Worm (Caenorhabditis elegans) whole organism, young adult: ENCODE data around the gene scc-1.

Experiments
- B0336.3 ChIP-seq: fragments of 200-800 bp; sonication (Bioruptor generic); IDR thresholded peaks from 2 replicates; pipeline ENCODE4 v1.3.6; 2022; ENCODE audit warnings: missing genetic modification characterization, missing compliant biosample characterization
- C17E4.6 ChIP-seq: fragments of 200-800 bp; sonication (Bioruptor generic); IDR thresholded peaks from 2 replicates; pipeline ENCODE4 v1.3.6; 2022; ENCODE audit warnings: missing genetic modification reagents, missing genetic modification characterization, missing compliant biosample characterization
- D2030.7 ChIP-seq: fragments of 200-800 bp; sonication (Bioruptor generic); IDR thresholded peaks from 2 replicates; pipeline ENCODE4 v1.3.6; 2022; ENCODE audit warnings: missing genetic modification reagents, missing genetic modification characterization, missing compliant biosample characterization
- F10E7.11 ChIP-seq: sonication (generic microtip); optimal IDR thresholded peaks from 2 replicates; lab custom pipeline; 2017; ENCODE audit warnings: mild to moderate bottlenecking, missing genetic modification characterization, moderate library complexity, missing compliant biosample characterization
- F57C9.4 ChIP-seq: sonication (generic microtip); optimal IDR thresholded peaks from 2 replicates; lab custom pipeline; 2017; ENCODE audit warnings: mild to moderate bottlenecking, missing genetic modification characterization, missing compliant biosample characterization
- T07F8.4 ChIP-seq: sonication (generic microtip); optimal IDR thresholded peaks from 2 replicates; lab custom pipeline; 2016; ENCODE audit warnings: mild to moderate bottlenecking, missing genetic modification characterization, moderate library complexity, missing compliant biosample characterization
- T26A5.8 ChIP-seq: sonication (generic microtip); optimal IDR thresholded peaks from 2 replicates; lab custom pipeline; 2016; ENCODE audit warnings: missing genetic modification characterization, missing compliant biosample characterization
- Y67H2A.10 ChIP-seq: fragments of 200-800 bp; sonication (Bioruptor generic); conservative IDR thresholded peaks from 2 replicates; pipeline ENCODE4 v1.3.6; 2022; ENCODE audit warnings: missing genetic modification reagents, missing genetic modification characterization, missing compliant biosample characterization
- ama-1 ChIP-seq, 3 experiments: fragments of 150-350 bp in 1 of 3; sonication (generic microtip) in 2 of 3; optimal IDR thresholded peaks; 2 replicates each; lab custom pipeline; 2014 to 2018; ENCODE audit warnings: missing biosample characterization in 2 of 3, missing genetic modification characterization in 2 of 3, missing genetic modification reagents in 2 of 3
- attf-5 ChIP-seq: fragments of 200-800 bp; sonication (Bioruptor generic); optimal IDR thresholded peaks from 2 replicates; lab custom pipeline; 2018; ENCODE audit warnings: mild to moderate bottlenecking, missing genetic modification characterization, missing compliant biosample characterization
- cebp-2 ChIP-seq: fragments of 200-800 bp; sonication (Bioruptor generic); IDR thresholded peaks from 2 replicates; pipeline ENCODE4 v1.3.6; 2022; ENCODE audit warnings: missing genetic modification characterization, missing compliant biosample characterization
- ceh-40 ChIP-seq: fragments of 200-800 bp; sonication (Bioruptor generic); IDR thresholded peaks from 2 replicates; pipeline ENCODE4 v1.3.6; 2022; ENCODE audit warnings: missing genetic modification characterization, missing compliant biosample characterization
- ceh-58 ChIP-seq: fragments of 200-800 bp; sonication (Bioruptor generic); IDR thresholded peaks from 2 replicates; pipeline ENCODE4 v1.3.6; 2022; ENCODE audit warnings: missing genetic modification characterization, missing compliant biosample characterization
- ceh-79 ChIP-seq: sonication (generic microtip); optimal IDR thresholded peaks from 2 replicates; lab custom pipeline; 2017; ENCODE audit warnings: mild to moderate bottlenecking, missing genetic modification characterization, missing compliant biosample characterization
- dpff-1 ChIP-seq: sonication (generic microtip); optimal IDR thresholded peaks from 2 replicates; lab custom pipeline; 2017; ENCODE audit warnings: mild to moderate bottlenecking, missing genetic modification characterization, missing compliant biosample characterization
- egl-18 ChIP-seq: fragments of 200-800 bp; sonication (Bioruptor generic); IDR thresholded peaks from 2 replicates; pipeline ENCODE4 v1.3.6; 2022; ENCODE audit warnings: missing genetic modification reagents, missing genetic modification characterization, missing compliant biosample characterization
- egl-44 ChIP-seq: fragments of 200-800 bp; sonication (Bioruptor generic); IDR thresholded peaks from 2 replicates; pipeline ENCODE4 v1.3.6; 2022; ENCODE audit warnings: missing genetic modification reagents, missing genetic modification characterization, missing compliant biosample characterization
- ets-4 ChIP-seq: fragments of 200-800 bp; sonication (Bioruptor generic); optimal IDR thresholded peaks from 2 replicates; lab custom pipeline; 2018; ENCODE audit warnings: mild to moderate bottlenecking, missing genetic modification characterization, missing compliant biosample characterization
- fkh-3 ChIP-seq: sonication (generic microtip); optimal IDR thresholded peaks from 2 replicates; lab custom pipeline; 2016; ENCODE audit warnings: mild to moderate bottlenecking, missing genetic modification characterization, missing compliant biosample characterization
- hmg-1.2 ChIP-seq: fragments of 200-800 bp; sonication (Bioruptor generic); IDR thresholded peaks from 2 replicates; pipeline ENCODE4 v1.3.6; 2022; ENCODE audit warnings: missing genetic modification reagents, missing genetic modification characterization, missing compliant biosample characterization
- let-526 ChIP-seq: fragments of 200-800 bp; sonication (Bioruptor generic); IDR thresholded peaks from 2 replicates; pipeline ENCODE4 v1.3.6; 2022; ENCODE audit warnings: missing genetic modification reagents, missing genetic modification characterization, missing compliant biosample characterization
- let-607 ChIP-seq, 2 experiments: fragments of 200-800 bp in 1 of 2; sonication (Bioruptor generic) in 1 of 2; sonication (generic microtip) in 1 of 2; optimal IDR thresholded peaks; 2 replicates each; lab custom pipeline; 2016 to 2018; ENCODE audit warnings: mild to moderate bottlenecking in 2 of 2, missing compliant biosample characterization in 2 of 2, missing genetic modification characterization in 2 of 2, moderate library complexity in 2 of 2, missing genotype in 1 of 2
- lin-26 ChIP-seq: fragments of 200-800 bp; sonication (Bioruptor generic); IDR thresholded peaks from 2 replicates; pipeline ENCODE4 v1.3.6; 2022; ENCODE audit warnings: missing genetic modification reagents, missing genetic modification characterization, missing compliant biosample characterization
- lin-40 ChIP-seq: sonication (generic microtip); optimal IDR thresholded peaks from 2 replicates; lab custom pipeline; 2016; ENCODE audit warnings: missing genetic modification characterization, mild to moderate bottlenecking, missing compliant biosample characterization, missing genotype, missing genetic modification reagents
- madf-8 ChIP-seq: fragments of 200-800 bp; sonication (Bioruptor generic); conservative IDR thresholded peaks from 2 replicates; pipeline ENCODE4 v1.3.6; 2022; ENCODE audit warnings: missing genetic modification reagents, missing genetic modification characterization, missing compliant biosample characterization
- mxl-1 ChIP-seq: sonication (generic microtip); optimal IDR thresholded peaks from 2 replicates; lab custom pipeline; 2016; ENCODE audit warnings: missing genetic modification characterization, missing compliant biosample characterization
- nhr-120 ChIP-seq: fragments of 200-800 bp; sonication (Bioruptor generic); IDR thresholded peaks from 2 replicates; pipeline ENCODE4 v1.3.6; 2022; ENCODE audit warnings: missing genetic modification characterization, missing compliant biosample characterization
- nhr-80 ChIP-seq: sonication (generic microtip); optimal IDR thresholded peaks from 2 replicates; lab custom pipeline; 2016; ENCODE audit warnings: missing genetic modification characterization, missing compliant biosample characterization
- pha-4 ChIP-seq: fragments of 150-350 bp; sonication (generic microtip); optimal IDR thresholded peaks from 2 replicates; lab custom pipeline; 2014; ENCODE audit warnings: missing biosample characterization, missing genetic modification reagents, missing genetic modification characterization
- rcor-1 ChIP-seq: fragments of 200-800 bp; sonication (Bioruptor generic); IDR thresholded peaks from 2 replicates; pipeline ENCODE4 v1.3.6; 2022; ENCODE audit warnings: missing genetic modification reagents, missing genetic modification characterization, missing compliant biosample characterization
- rec-8 ChIP-seq, 2 experiments: sonication (generic microtip); optimal IDR thresholded peaks; 2 replicates each; lab custom pipeline; 2016; ENCODE audit warnings: mild to moderate bottlenecking in 2 of 2, missing genetic modification characterization in 2 of 2, missing genetic modification reagents in 2 of 2, missing genotype in 2 of 2, missing biosample characterization in 1 of 2, missing compliant biosample characterization in 1 of 2, moderate library complexity in 1 of 2
- repo-1 ChIP-seq: sonication (generic microtip); optimal IDR thresholded peaks from 2 replicates; lab custom pipeline; 2017; ENCODE audit warnings: mild to moderate bottlenecking, missing genetic modification characterization, missing compliant biosample characterization
- snpc-3.4 ChIP-seq: sonication (generic microtip); optimal IDR thresholded peaks from 2 replicates; lab custom pipeline; 2017; ENCODE audit warnings: missing genetic modification characterization, mild to moderate bottlenecking, missing compliant biosample characterization, antibody characterized with exemption, moderate library complexity, missing genotype, missing genetic modification reagents
- somi-1 ChIP-seq: fragments of 200-800 bp; sonication (Bioruptor generic); optimal IDR thresholded peaks from 2 replicates; lab custom pipeline; 2018; ENCODE audit warnings: mild to moderate bottlenecking, missing genetic modification characterization, missing compliant biosample characterization
- sptf-2 ChIP-seq: fragments of 200-800 bp; sonication (Bioruptor generic); optimal IDR thresholded peaks from 2 replicates; lab custom pipeline; 2018; ENCODE audit warnings: mild to moderate bottlenecking, missing genetic modification characterization, missing compliant biosample characterization
- tbp1 ChIP-seq: fragments of 200-800 bp; sonication (Bioruptor generic); optimal IDR thresholded peaks from 2 replicates; lab custom pipeline; 2018; ENCODE audit warnings: mild to moderate bottlenecking, missing genetic modification characterization, missing compliant biosample characterization
- tlf-1 ChIP-seq: fragments of 200-800 bp; sonication (Bioruptor generic); optimal IDR thresholded peaks from 2 replicates; lab custom pipeline; 2018; ENCODE audit warnings: mild to moderate bottlenecking, missing genetic modification characterization, missing compliant biosample characterization
- unc-130 ChIP-seq: sonication (generic microtip); optimal IDR thresholded peaks from 2 replicates; lab custom pipeline; 2016; ENCODE audit warnings: missing genetic modification reagents, missing genetic modification characterization, missing compliant biosample characterization
- ztf-26 ChIP-seq: sonication (generic microtip); optimal IDR thresholded peaks from 2 replicates; lab custom pipeline; 2017; ENCODE audit warnings: missing genetic modification characterization, missing compliant biosample characterization
- ztf-3 ChIP-seq: fragments of 200-800 bp; sonication (Bioruptor generic); optimal IDR thresholded peaks from 2 replicates; lab custom pipeline; 2018; ENCODE audit warnings: mild to moderate bottlenecking, missing genetic modification characterization, missing compliant biosample characterization

Gene scc-1

ce11 chrII:4726750-4727384 lies 28.3 kb downstream of the scc-1 start (continued):
- TF ChIP-seq fkh-3 (tag; lab: Kevin White, UChicago), result no peak

ce11 chrII:4727769-4728168 lies 29.2 kb downstream of the scc-1 start, which contains the start of gene ttr-41:
ttr-41 (minus strand) TSS chrII:4727869.
- TF ChIP-seq somi-1 (GFP tag; lab: Kevin White, UChicago), result no peak
- no peak for TF ChIP-seq rcor-1 (GFP tag; lab: Robert Waterston, UW)
- no peak for TF ChIP-seq let-607 (tag; optimal IDR thresholded peaks at IDR 0.05; lab: Kevin White, UChicago)
- TF ChIP-seq C17E4.6, result no peak
- no peak for TF ChIP-seq egl-18
- TF ChIP-seq repo-1 (tag; lab: Kevin White, UChicago), result no peak
- no peak for TF ChIP-seq ztf-3
- no peak for TF ChIP-seq sptf-2 (GFP tag; lab: Kevin White, UChicago)
- no peak for TF ChIP-seq ztf-26 (tag; lab: Kevin White, UChicago)
- no peak for TF ChIP-seq ceh-40 (GFP tag; lab: Robert Waterston, UW)
- TF ChIP-seq lin-26 (GFP tag; lab: Robert Waterston, UW), result no peak
- TF ChIP-seq nhr-120, result no peak
- no peak for TF ChIP-seq cebp-2 (GFP tag; lab: Robert Waterston, UW)
- no peak for TF ChIP-seq rec-8 (tag; optimal IDR thresholded peaks at IDR 0.05; lab: Kevin White, UChicago)
- TF ChIP-seq unc-130 (GFP tag; lab: Kevin White, UChicago), result no peak
- no peak for TF ChIP-seq B0336.3 (GFP tag; lab: Robert Waterston, UW)
- TF ChIP-seq Y67H2A.10 (GFP tag; lab: Robert Waterston, UW), result no peak
- no peak for TF ChIP-seq snpc-3.4
- TF ChIP-seq lin-40 (tag; lab: Kevin White, UChicago), result no peak

ce11 chrII:4728687-4729086 lies 30.2 kb downstream of the scc-1 start:
- peak; percentile 94 for TF ChIP-seq nhr-80 (tag; lab: Kevin White, UChicago)
- TF ChIP-seq dpff-1 (tag; lab: Kevin White, UChicago), result no peak
- TF ChIP-seq D2030.7 (GFP tag; lab: Robert Waterston, UW), result no peak
- peak; percentile 17 for TF ChIP-seq attf-5
- TF ChIP-seq tlf-1 (GFP tag; lab: Kevin White, UChicago), result peak; percentile 8
- peak; percentile 27 for TF ChIP-seq lin-40 (tag; lab: Kevin White, UChicago)
- TF ChIP-seq ets-4 (GFP tag; lab: Kevin White, UChicago), result peak; percentile 50
- peak; percentile 19 for TF ChIP-seq tbp1 (GFP tag; lab: Kevin White, UChicago)
- TF ChIP-seq hmg-1.2 (GFP tag; lab: Robert Waterston, UW), result peak; percentile 53; the same call in 1 of the 2 replicates
- TF ChIP-seq pha-4 (tag; lab: Kevin White, UChicago), result peak; percentile 40
- TF ChIP-seq let-607 (tag; optimal IDR thresholded peaks at IDR 0.05; lab: Kevin White, UChicago), result peak in 1 of 2 experiments; percentile 54

- TF ChIP-seq egl-18 (no peak), ceh-79 (no peak), D2030.7 (GFP tag; lab: Robert Waterston, UW) (no peak), ceh-40 (GFP tag; lab: Robert Waterston, UW) (no peak), lin-40 (tag; lab: Kevin White, UChicago) (no peak), ama-1 (optimal IDR thresholded peaks at IDR 0.05; lab: Kevin White, UChicago) (no peak), ama-1 (GFP tag; optimal IDR thresholded peaks at IDR 0.05; lab: Kevin White, UChicago) (no peak), T26A5.8 (no peak), F10E7.11 (tag; lab: Kevin White, UChicago) (no peak), mxl-1 (tag; lab: Kevin White, UChicago) (no peak), ztf-26 (tag; lab: Kevin White, UChicago) (no peak), madf-8 (no peak), T07F8.4 (tag; lab: Kevin White, UChicago) (no peak), Y67H2A.10 (GFP tag; lab: Robert Waterston, UW) (no peak), snpc-3.4 (no peak), let-526 (no peak), egl-44 (GFP tag; lab: Robert Waterston, UW) (no peak), ceh-58 (GFP tag; lab: Robert Waterston, UW) (no peak), F57C9.4 (tag; lab: Kevin White, UChicago) (no peak)
Observed at ce11 chrII:4729733-4730132, 31.2 kb downstream of the scc-1 start, which contains the start of gene F41C3.7. F41C3.7 (plus strand) TSS chrII:4730033.
